Fruit fly (Drosophila melanogaster) S2 (cell line): ENCODE data around the gene Blos4.

ENCODE experiments used
- CG8478 ChIP-seq: fragments of >200 bp; optimal IDR thresholded peaks from 2 replicates; lab custom pipeline; 2018
- CTCF ChIP-seq, 2 experiments: fragments of >200 bp; optimal IDR thresholded peaks; 2 replicates each; lab custom pipeline; 2018

DNA sequence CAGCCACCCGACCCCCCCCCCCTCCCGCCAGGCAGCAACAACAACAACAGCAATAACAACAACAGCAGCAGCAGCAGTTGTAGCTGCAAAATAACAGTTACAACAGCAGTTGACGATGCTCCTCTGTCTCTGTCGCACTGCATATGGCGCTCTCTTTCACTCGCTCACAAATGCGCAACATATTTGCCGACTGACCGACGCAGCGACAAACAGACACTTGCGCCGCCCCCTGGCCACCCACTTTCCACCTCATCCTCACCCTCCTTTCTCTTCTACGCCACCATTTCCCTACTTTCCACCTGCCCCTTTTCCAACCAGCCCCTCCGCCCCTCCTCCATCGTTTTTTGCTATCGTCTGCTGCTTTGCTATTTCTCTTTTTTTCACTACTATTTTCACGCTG is 24.9 kb upstream of the Blos4 start:
- TF ChIP-seq CG8478 (no peak), CTCF (optimal IDR thresholded peaks at IDR 0.05; lab: Kevin White, UChicago) (no peak)
